Worm (Caenorhabditis elegans) whole organism, L1 larva: ENCODE results near the gene C17G10.1.

Source experiments
- F16B12.6 ChIP-seq: fragments of 150-350 bp; optimal IDR thresholded peaks from 2 replicates; lab custom pipeline; 2014; ENCODE audit warnings: missing biosample characterization, missing genetic modification characterization
- Y116A8C.19 ChIP-seq: sonication (generic microtip); optimal IDR thresholded peaks from 2 replicates; lab custom pipeline; 2016; ENCODE audit warnings: missing compliant biosample characterization, missing genetic modification characterization, borderline replicate concordance
- alr-1 ChIP-seq: fragments of 200-800 bp; sonication (Bioruptor generic); optimal IDR thresholded peaks from 2 replicates; lab custom pipeline; 2018; ENCODE audit warnings: borderline replicate concordance, mild to moderate bottlenecking, missing genetic modification characterization, missing compliant biosample characterization
- ama-1 ChIP-seq: fragments of 150-350 bp; optimal IDR thresholded peaks from 2 replicates; lab custom pipeline; 2014
- blmp-1 ChIP-seq: fragments of 150-350 bp; optimal IDR thresholded peaks from 2 replicates; lab custom pipeline; 2014; ENCODE audit warnings: missing biosample characterization, missing genetic modification characterization
- ceh-63 ChIP-seq: fragments of 200-800 bp; sonication (Bioruptor generic); optimal IDR thresholded peaks from 2 replicates; lab custom pipeline; 2018; ENCODE audit warnings: mild to moderate bottlenecking, missing genetic modification characterization, missing compliant biosample characterization
- ceh-82 ChIP-seq, 3 experiments: fragments of 150-350 bp in 1 of 3; sonication (generic microtip) in 2 of 3; optimal IDR thresholded peaks; 2 replicates each; lab custom pipeline; 2014 to 2017; ENCODE audit warnings: missing biosample characterization in 3 of 3, missing genetic modification characterization in 3 of 3
- ceh-90 ChIP-seq: sonication (generic microtip); optimal IDR thresholded peaks from 2 replicates; lab custom pipeline; 2016; ENCODE audit warnings: missing genetic modification characterization, missing compliant biosample characterization
- dsc-1 ChIP-seq: sonication (generic microtip); optimal IDR thresholded peaks from 2 replicates; lab custom pipeline; 2016; ENCODE audit warnings: mild to moderate bottlenecking, missing genetic modification characterization, missing compliant biosample characterization
- efl-1 ChIP-seq, 4 experiments: fragments of 150-350 bp; optimal IDR thresholded peaks in 3 of 4; peaks in 1 of 4; 1 replicate in 1 of 4; 2 replicates in 3 of 4; lab custom pipeline; 2014; ENCODE audit warnings: missing biosample characterization in 2 of 4, missing genetic modification characterization in 2 of 4, missing genetic modification reagents in 2 of 4
- efl-3 ChIP-seq: fragments of 200-800 bp; sonication (Bioruptor generic); optimal IDR thresholded peaks from 2 replicates; lab custom pipeline; 2018; ENCODE audit warnings: mild to moderate bottlenecking, missing genetic modification characterization, missing compliant biosample characterization
- egl-13 ChIP-seq: sonication (generic microtip); optimal IDR thresholded peaks from 2 replicates; lab custom pipeline; 2016; ENCODE audit warnings: missing genotype, missing genetic modification reagents, missing genetic modification characterization, missing compliant biosample characterization
- egl-27 ChIP-seq, 2 experiments: fragments of 150-350 bp in 1 of 2; sonication (generic microtip); optimal IDR thresholded peaks; 3 replicates each; lab custom pipeline; 2017 to 2018; ENCODE audit warnings: missing biosample characterization in 2 of 2, missing genetic modification characterization in 2 of 2, missing genetic modification reagents in 2 of 2
- elt-2 ChIP-seq: sonication (generic microtip); optimal IDR thresholded peaks from 2 replicates; lab custom pipeline; 2016; ENCODE audit warnings: missing genetic modification characterization, mild to moderate bottlenecking, inconsistent platforms, missing compliant biosample characterization, missing genetic modification reagents
- elt-3 ChIP-seq, 6 experiments: fragments of 150-350 bp in 1 of 6; sonication (generic microtip); optimal IDR thresholded peaks; 2 replicates each; lab custom pipeline; 2017 to 2018; ENCODE audit warnings: missing biosample characterization in 6 of 6, missing genetic modification characterization in 6 of 6, inconsistent platforms in 1 of 6
- fkh-4 ChIP-seq: sonication (generic microtip); optimal IDR thresholded peaks from 2 replicates; lab custom pipeline; 2016; ENCODE audit warnings: missing compliant biosample characterization, missing genetic modification characterization, borderline replicate concordance
- fos-1 ChIP-seq: fragments of 150-350 bp; optimal IDR thresholded peaks from 2 replicates; lab custom pipeline; 2014; ENCODE audit warnings: missing biosample characterization, missing genetic modification characterization
- hlh-4 ChIP-seq: sonication (generic microtip); optimal IDR thresholded peaks from 2 replicates; lab custom pipeline; 2016; ENCODE audit warnings: mild to moderate bottlenecking, missing genetic modification characterization, missing compliant biosample characterization
- hpl-2 ChIP-seq: fragments of 150-350 bp; optimal IDR thresholded peaks from 2 replicates; lab custom pipeline; 2014; ENCODE audit warnings: missing biosample characterization, missing genetic modification reagents, missing genetic modification characterization
- irx-1 ChIP-seq: sonication (generic microtip); optimal IDR thresholded peaks from 2 replicates; lab custom pipeline; 2016; ENCODE audit warnings: missing genetic modification characterization, missing compliant biosample characterization
- jun-1 ChIP-seq: fragments of 150-350 bp; optimal IDR thresholded peaks from 2 replicates; lab custom pipeline; 2014; ENCODE audit warnings: missing biosample characterization, missing genetic modification reagents, missing genetic modification characterization
- lin-14 ChIP-seq: fragments of 200-800 bp; sonication (Bioruptor generic); optimal IDR thresholded peaks from 2 replicates; lab custom pipeline; 2018; ENCODE audit warnings: mild to moderate bottlenecking, missing genetic modification characterization, moderate library complexity, missing compliant biosample characterization
- lin-35 ChIP-seq, 2 experiments: fragments of 150-350 bp; optimal IDR thresholded peaks; 2 replicates each; lab custom pipeline; 2014; ENCODE audit warnings: missing biosample characterization in 2 of 2, missing genetic modification characterization in 2 of 2, missing genetic modification reagents in 2 of 2
- mef-2 ChIP-seq: fragments of 150-350 bp; optimal IDR thresholded peaks from 2 replicates; lab custom pipeline; 2014; ENCODE audit warnings: missing biosample characterization, missing genetic modification characterization
- nhr-12 ChIP-seq: sonication (generic microtip); optimal IDR thresholded peaks from 2 replicates; lab custom pipeline; 2017; ENCODE audit warnings: missing biosample characterization, missing genetic modification characterization
- nhr-20 ChIP-seq: sonication (generic microtip); optimal IDR thresholded peaks from 2 replicates; lab custom pipeline; 2016; ENCODE audit warnings: mild to moderate bottlenecking, missing genetic modification characterization, missing compliant biosample characterization
- nhr-237 ChIP-seq: fragments of 150-350 bp; optimal IDR thresholded peaks from 2 replicates; lab custom pipeline; 2014; ENCODE audit warnings: missing biosample characterization, missing genetic modification characterization
- nhr-28 ChIP-seq: fragments of 150-350 bp; optimal IDR thresholded peaks from 2 replicates; lab custom pipeline; 2014; ENCODE audit warnings: missing biosample characterization, missing genetic modification characterization
- nhr-47 ChIP-seq: sonication (generic microtip); optimal IDR thresholded peaks from 2 replicates; lab custom pipeline; 2016; ENCODE audit warnings: mild to moderate bottlenecking, missing genetic modification characterization, moderate library complexity, missing compliant biosample characterization
- nhr-71 ChIP-seq: sonication (generic microtip); optimal IDR thresholded peaks from 2 replicates; lab custom pipeline; 2016; ENCODE audit warnings: mild to moderate bottlenecking, missing genetic modification characterization, moderate library complexity, missing compliant biosample characterization
- nhr-77 ChIP-seq: fragments of 150-350 bp; optimal IDR thresholded peaks from 2 replicates; lab custom pipeline; 2014; ENCODE audit warnings: missing biosample characterization, missing genetic modification characterization
- nhr-84 ChIP-seq: sonication (generic microtip); optimal IDR thresholded peaks from 2 replicates; lab custom pipeline; 2017; ENCODE audit warnings: missing biosample characterization, missing genetic modification characterization
- nhr-85 ChIP-seq: sonication (generic microtip); peaks from one replicate; lab custom pipeline; 2016; ENCODE audit warnings: missing genetic modification characterization, inconsistent platforms, missing compliant biosample characterization
- nhr-90 ChIP-seq: sonication (generic microtip); optimal IDR thresholded peaks from 2 replicates; lab custom pipeline; 2016; ENCODE audit warnings: mild to moderate bottlenecking, missing genetic modification characterization, missing compliant biosample characterization; ENCODE audit not compliant: poor library complexity
- pax-3 ChIP-seq: fragments of 200-800 bp; sonication (Bioruptor generic); optimal IDR thresholded peaks from 2 replicates; lab custom pipeline; 2018; ENCODE audit warnings: mild to moderate bottlenecking, missing genetic modification characterization, moderate library complexity, missing compliant biosample characterization
- rnt-1 ChIP-seq: sonication (generic microtip); optimal IDR thresholded peaks from 2 replicates; lab custom pipeline; 2016; ENCODE audit warnings: mild to moderate bottlenecking, missing genetic modification characterization, moderate library complexity, missing compliant biosample characterization
- skn-1 ChIP-seq: fragments of 150-350 bp; optimal IDR thresholded peaks from 2 replicates; lab custom pipeline; 2014; ENCODE audit warnings: missing biosample characterization, missing genetic modification characterization
- snu-23 ChIP-seq: sonication (generic microtip); optimal IDR thresholded peaks from 2 replicates; lab custom pipeline; 2016; ENCODE audit warnings: missing genetic modification characterization, missing compliant biosample characterization
- tbx-2 ChIP-seq: sonication (generic microtip); optimal IDR thresholded peaks from 2 replicates; lab custom pipeline; 2016; ENCODE audit warnings: missing genetic modification characterization, missing compliant biosample characterization
- unc-30 ChIP-seq: sonication (generic microtip); optimal IDR thresholded peaks from 2 replicates; lab custom pipeline; 2017; ENCODE audit warnings: missing biosample characterization, missing genetic modification characterization
- unc-62 ChIP-seq: fragments of 150-350 bp; optimal IDR thresholded peaks from 2 replicates; lab custom pipeline; 2014; ENCODE audit warnings: missing biosample characterization, missing genetic modification reagents, missing genetic modification characterization
- unc-86 ChIP-seq: sonication (generic microtip); optimal IDR thresholded peaks from 2 replicates; lab custom pipeline; 2016; ENCODE audit warnings: missing genetic modification characterization, missing compliant biosample characterization
- unc-98 ChIP-seq: fragments of 200-800 bp; sonication (Bioruptor generic); IDR thresholded peaks from 2 replicates; pipeline ENCODE4 v1.3.6; 2022; ENCODE audit warnings: missing genetic modification characterization, missing compliant biosample characterization
- xbp-1 ChIP-seq: sonication (generic microtip); optimal IDR thresholded peaks from 2 replicates; lab custom pipeline; 2016; ENCODE audit warnings: missing genetic modification characterization, missing compliant biosample characterization
- zip-4 ChIP-seq: fragments of 200-800 bp; sonication (Bioruptor generic); optimal IDR thresholded peaks from 2 replicates; lab custom pipeline; 2018; ENCODE audit warnings: mild to moderate bottlenecking, missing genetic modification characterization, moderate library complexity, missing compliant biosample characterization

The C17G10.1 gene

DNA sequence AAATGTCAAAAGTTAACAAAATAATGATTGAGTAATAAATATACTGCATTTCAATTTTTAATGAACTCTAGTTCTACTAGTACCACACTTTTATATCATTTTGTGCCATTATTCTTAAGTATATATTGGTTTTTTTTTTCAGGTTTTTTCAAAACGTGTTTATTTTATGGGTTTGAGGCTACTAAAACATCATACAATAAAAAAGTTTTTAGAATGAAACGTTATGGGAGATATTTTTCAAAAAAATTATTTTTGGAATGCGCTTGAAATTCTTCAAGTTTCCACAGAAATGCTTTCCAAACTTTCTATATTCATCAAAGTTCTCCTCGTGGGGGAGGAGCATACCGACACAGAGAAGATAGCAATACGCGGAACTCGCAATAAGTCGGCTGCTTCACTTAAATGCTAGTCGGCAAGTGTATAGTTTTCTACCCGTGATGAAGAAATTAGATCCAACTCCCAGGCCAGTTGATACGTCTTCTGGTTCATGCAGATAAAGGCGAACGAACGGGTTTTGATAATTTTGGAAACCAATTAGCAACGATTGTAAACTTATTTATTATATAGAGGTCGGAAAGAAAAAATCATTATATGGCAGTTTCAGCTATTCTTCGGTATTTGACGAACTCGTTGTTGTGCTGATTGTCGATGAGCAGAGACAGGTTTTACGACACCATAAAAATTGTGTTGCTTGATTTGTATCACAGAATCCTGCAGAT is 3.1 kb downstream of the C17G10.1 start, which contains the start of gene C17G10.10 (continued):
- TF ChIP-seq elt-2 (tag; lab: Kevin White, UChicago) = peak; percentile 93
- peak; percentile 11 for TF ChIP-seq unc-86 (tag; lab: Kevin White, UChicago)
- TF ChIP-seq lin-35 (GFP tag; optimal IDR thresholded peaks at IDR 0.05; lab: Kevin White, UChicago) = peak; percentile 34 to 76
- peak; percentile 92 for TF ChIP-seq rnt-1 (tag; lab: Kevin White, UChicago)
- TF ChIP-seq egl-13 = peak; percentile 6
- TF ChIP-seq efl-3 (GFP tag; lab: Kevin White, UChicago) = peak; percentile 4

DNA sequence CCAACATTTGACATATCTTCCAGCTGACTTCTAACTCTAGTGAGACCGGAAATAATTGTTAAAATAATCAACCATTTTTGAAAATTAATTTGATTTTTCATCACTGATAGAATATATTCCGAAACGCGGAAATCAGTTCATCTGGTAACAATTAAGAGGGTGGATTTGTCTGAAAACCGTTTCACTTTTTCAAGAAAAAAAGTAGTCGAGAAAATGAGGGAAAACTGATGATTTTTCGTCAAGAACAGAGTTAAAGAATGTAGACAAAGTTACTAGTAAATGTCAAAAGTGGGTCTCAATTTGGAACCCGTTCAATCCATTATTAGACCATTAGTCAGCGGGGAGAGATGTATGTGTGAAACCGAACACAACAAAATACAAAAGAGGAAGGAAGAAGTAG is 6.8 kb downstream of the C17G10.1 start, which contains the start of gene C17G10.6:
C17G10.6 (minus strand) TSS at position 101 of the 400 bp plus-strand sequence.
- TF ChIP-seq ceh-82 (tag; optimal IDR thresholded peaks at IDR 0.05; lab: Kevin White, UChicago) = no peak
- no peak for TF ChIP-seq nhr-71
- no peak for TF ChIP-seq nhr-28 (tag; lab: Kevin White, UChicago)
- no peak for TF ChIP-seq irx-1 (tag; lab: Kevin White, UChicago)
- no peak for TF ChIP-seq nhr-12 (tag; lab: Kevin White, UChicago)
- TF ChIP-seq alr-1 (tag; lab: Kevin White, UChicago) = no peak
- TF ChIP-seq snu-23 (GFP tag; lab: Kevin White, UChicago) = no peak
- TF ChIP-seq elt-3 (tag; optimal IDR thresholded peaks at IDR 0.05; lab: Kevin White, UChicago) = no peak
- no peak for TF ChIP-seq fkh-4 (tag; lab: Kevin White, UChicago)
- no peak for TF ChIP-seq zip-4 (GFP tag; lab: Kevin White, UChicago)
- TF ChIP-seq unc-30 (tag; lab: Kevin White, UChicago) = no peak
- TF ChIP-seq nhr-84 = no peak
- TF ChIP-seq lin-14 (GFP tag; lab: Kevin White, UChicago) = no peak
- TF ChIP-seq jun-1 (tag; lab: Kevin White, UChicago) = no peak
- TF ChIP-seq unc-62 (GFP tag; lab: Kevin White, UChicago) = no peak

DNA sequence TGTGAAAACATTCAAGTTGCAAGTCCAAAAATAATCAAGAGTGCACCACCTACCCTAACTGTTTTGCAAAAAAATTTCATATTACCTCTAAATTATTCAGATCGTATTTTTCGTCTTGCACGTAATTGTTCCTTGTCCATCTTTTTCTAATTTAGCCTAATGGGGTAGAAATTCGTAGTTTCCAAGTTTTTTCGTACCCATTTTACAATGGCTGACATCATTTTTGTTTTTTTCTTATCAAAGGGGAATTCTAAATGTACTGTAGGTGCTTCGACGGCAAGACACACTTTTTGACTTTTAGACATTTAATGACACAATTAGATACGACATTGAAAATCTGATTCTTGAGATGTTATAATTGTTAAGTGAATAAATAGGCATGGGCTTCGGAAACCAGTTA is 8.1 kb downstream of the C17G10.1 start:
- TF ChIP-seq unc-62 (GFP tag; lab: Kevin White, UChicago) (no peak), xbp-1 (tag; lab: Kevin White, UChicago) (no peak), fkh-4 (tag; lab: Kevin White, UChicago) (no peak), jun-1 (tag; lab: Kevin White, UChicago) (no peak), nhr-20 (tag; lab: Kevin White, UChicago) (peak; percentile 19), nhr-47 (tag; lab: Kevin White, UChicago) (no peak), hpl-2 (GFP tag; lab: Kevin White, UChicago) (no peak), nhr-85 (tag; lab: Kevin White, UChicago) (peak; percentile 61), efl-1 (optimal IDR thresholded peaks at IDR 0.05; lab: Kevin White, UChicago) (no peak), efl-1 (GFP tag; optimal IDR thresholded peaks at IDR 0.05 in 1 of 2; lab: Kevin White, UChicago) (peak in 1 of 2 experiments; percentile 68)
- TF ChIP-seq, all 84 proteins: peak for 3

DNA sequence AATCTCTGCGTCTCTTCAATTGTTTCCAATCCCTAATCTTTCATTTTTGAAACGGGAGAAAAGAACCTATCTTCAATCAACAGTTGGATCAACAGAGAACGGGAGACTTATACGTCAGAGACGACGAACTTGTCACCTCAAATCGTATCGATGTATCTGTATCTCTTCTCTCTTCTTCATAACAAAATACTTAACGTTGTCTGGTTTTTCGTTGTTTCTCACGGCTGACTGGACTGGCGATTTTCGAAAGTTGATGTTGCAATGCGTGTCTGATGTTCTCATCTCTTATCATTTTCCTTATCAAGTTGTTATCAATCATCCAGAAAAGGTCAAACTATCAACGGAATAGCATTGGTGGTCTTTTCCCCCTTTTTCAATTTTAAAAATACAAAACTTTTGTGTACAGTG is 9.2 kb downstream of the C17G10.1 start:
- no peak for TF ChIP-seq unc-86 (tag; lab: Kevin White, UChicago)
- TF ChIP-seq F16B12.6 (tag; lab: Kevin White, UChicago) = no peak
- TF ChIP-seq Y116A8C.19 (tag; lab: Kevin White, UChicago) = no peak
- TF ChIP-seq unc-98 = no peak
- TF ChIP-seq blmp-1 (tag; lab: Kevin White, UChicago) = peak; percentile 93
- TF ChIP-seq nhr-237 (tag; lab: Kevin White, UChicago) = peak; percentile 31
- no peak for TF ChIP-seq nhr-77 (tag; lab: Kevin White, UChicago)
- TF ChIP-seq tbx-2 (tag; lab: Kevin White, UChicago) = peak; percentile 74
- no peak for TF ChIP-seq ceh-90 (tag; lab: Kevin White, UChicago)
- peak; percentile 100 for TF ChIP-seq nhr-85 (tag; lab: Kevin White, UChicago)
- peak in 1 of 2 experiments; percentile 66 for TF ChIP-seq egl-27 (tag; optimal IDR thresholded peaks at IDR 0.05; lab: Kevin White, UChicago)
- TF ChIP-seq nhr-90 (tag; lab: Kevin White, UChicago) = peak; percentile 72
- no peak for TF ChIP-seq fos-1 (tag; lab: Kevin White, UChicago)
- no peak for TF ChIP-seq skn-1 (tag; lab: Kevin White, UChicago)
- TF ChIP-seq elt-3 (tag; optimal IDR thresholded peaks at IDR 0.05; lab: Kevin White, UChicago) = peak; percentile 76 to 99 (median 89)
- no peak for TF ChIP-seq hlh-4 (tag; lab: Kevin White, UChicago)
- no peak for TF ChIP-seq mef-2 (tag; lab: Kevin White, UChicago)
- no peak for TF ChIP-seq ama-1
- no peak for TF ChIP-seq dsc-1
- TF ChIP-seq ceh-63 = no peak
- peak; percentile 88 for TF ChIP-seq elt-2 (tag; lab: Kevin White, UChicago)
- no peak for TF ChIP-seq zip-4 (GFP tag; lab: Kevin White, UChicago)
- no peak for TF ChIP-seq pax-3
